Fruit fly (Drosophila melanogaster) whole organism, embryonic: ENCODE measurements around the gene CG11131.

Experiments used
- Adf1 ChIP-seq: fragments of 200-800 bp; sonication (Bioruptor generic); IDR thresholded peaks from 2 replicates; pipeline ENCODE4 v1.3.6; 2022; ENCODE audit warnings: missing biosample characterization, missing genetic modification characterization
- Awh ChIP-seq: fragments of 200-800 bp; sonication (Bioruptor generic); IDR thresholded peaks from 2 replicates; pipeline ENCODE4, ENCODE4 v1.3.6; 2022; ENCODE audit warnings: missing biosample characterization, missing genetic modification characterization
- BEAF-32 ChIP-seq: fragments of 200-800 bp; sonication (Bioruptor generic); optimal IDR thresholded peaks from 3 replicates; lab custom pipeline; 2017; ENCODE audit warnings: missing biosample characterization, missing genetic modification characterization, mild to moderate bottlenecking, moderate library complexity, missing genetic modification reagents
- CG10959 ChIP-seq: fragments of 200-800 bp; sonication (Bioruptor generic); IDR thresholded peaks from 2 replicates; pipeline ENCODE4 v1.3.6; 2022; ENCODE audit warnings: missing biosample characterization, missing genetic modification characterization
- CG11085 ChIP-seq: fragments of 200-800 bp; sonication (Bioruptor generic); IDR thresholded peaks from 2 replicates; pipeline ENCODE4 v1.3.6; 2022; ENCODE audit warnings: missing biosample characterization, missing genetic modification characterization
- CG12071 ChIP-seq: fragments of 200-800 bp; sonication (Bioruptor generic); optimal IDR thresholded peaks from 3 replicates; lab custom pipeline; 2018; ENCODE audit warnings: missing biosample characterization, mild to moderate bottlenecking, missing genetic modification characterization
- CG12155 ChIP-seq: fragments of 200-800 bp; sonication (Bioruptor generic); optimal IDR thresholded peaks from 3 replicates; lab custom pipeline; 2016; ENCODE audit warnings: missing biosample characterization, missing genetic modification characterization
- CG12219 ChIP-seq: fragments of 200-800 bp; sonication (Bioruptor generic); optimal IDR thresholded peaks from 3 replicates; lab custom pipeline; 2018; ENCODE audit warnings: missing biosample characterization, mild to moderate bottlenecking, missing genetic modification characterization
- CG12744 ChIP-seq: fragments of 200-800 bp; sonication (Bioruptor generic); optimal IDR thresholded peaks from 2 replicates; lab custom pipeline; 2016; ENCODE audit warnings: missing biosample characterization, missing genetic modification characterization
- CG12942 ChIP-seq: fragments of 200-800 bp; sonication (Bioruptor generic); optimal IDR thresholded peaks from 3 replicates; lab custom pipeline; 2016; ENCODE audit warnings: missing biosample characterization, missing genetic modification characterization
- CG15011 ChIP-seq: fragments of 200-800 bp; sonication (Bioruptor generic); optimal IDR thresholded peaks from 3 replicates; lab custom pipeline; 2018; ENCODE audit warnings: missing biosample characterization, mild to moderate bottlenecking, missing genetic modification characterization
- CG15073 ChIP-seq: fragments of 200-800 bp; sonication (Bioruptor generic); optimal IDR thresholded peaks from 2 replicates; lab custom pipeline; 2016; ENCODE audit warnings: missing biosample characterization, missing genetic modification characterization
- CG16815 ChIP-seq: fragments of 200-800 bp; sonication (Bioruptor generic); optimal IDR thresholded peaks from 3 replicates; lab custom pipeline; 2017; ENCODE audit warnings: missing biosample characterization, mild to moderate bottlenecking, missing genetic modification characterization
- CG17186 ChIP-seq: fragments of 200-800 bp; sonication (Bioruptor generic); optimal IDR thresholded peaks from 3 replicates; lab custom pipeline; 2017; ENCODE audit warnings: missing biosample characterization, missing genetic modification reagents, missing genetic modification characterization
- CG17359 ChIP-seq: fragments of 200-800 bp; sonication (Bioruptor generic); optimal IDR thresholded peaks from 3 replicates; lab custom pipeline; 2018; ENCODE audit warnings: missing biosample characterization, mild to moderate bottlenecking, missing genetic modification characterization, moderate library complexity
- CG17829 ChIP-seq: fragments of 200-800 bp; optimal IDR thresholded peaks from 2 replicates; lab custom pipeline; 2019; ENCODE audit warnings: missing biosample characterization, mild to moderate bottlenecking, missing genetic modification characterization, moderate library complexity
- CG18262 ChIP-seq: fragments of 200-800 bp; optimal IDR thresholded peaks from 3 replicates; lab custom pipeline; 2019; ENCODE audit warnings: missing biosample characterization, mild to moderate bottlenecking, missing genetic modification characterization, moderate library complexity
- CG2120 ChIP-seq: fragments of 200-800 bp; sonication (Bioruptor generic); optimal IDR thresholded peaks from 3 replicates; lab custom pipeline; 2016; ENCODE audit warnings: missing biosample characterization, missing genetic modification characterization
- CG3407 ChIP-seq: fragments of 200-800 bp; sonication (Bioruptor generic); optimal IDR thresholded peaks from 2 replicates; lab custom pipeline; 2018; ENCODE audit warnings: missing biosample characterization, mild to moderate bottlenecking, missing genetic modification characterization
- CG3995 ChIP-seq: fragments of 200-800 bp; sonication (Bioruptor generic); optimal IDR thresholded peaks from 3 replicates; lab custom pipeline; 2016; ENCODE audit warnings: missing biosample characterization, missing genetic modification characterization
- CG6854 ChIP-seq: fragments of 200-800 bp; sonication (Bioruptor generic); optimal IDR thresholded peaks from 3 replicates; lab custom pipeline; 2017; ENCODE audit warnings: missing biosample characterization, mild to moderate bottlenecking, missing genetic modification characterization
- CG7987 ChIP-seq: fragments of 200-800 bp; sonication (Bioruptor generic); optimal IDR thresholded peaks from 2 replicates; lab custom pipeline; 2018; ENCODE audit warnings: missing biosample characterization, mild to moderate bottlenecking, missing genetic modification characterization, moderate library complexity
- Ets97D ChIP-seq: fragments of 200-800 bp; sonication (Bioruptor generic); optimal IDR thresholded peaks from 3 replicates; lab custom pipeline; 2016; ENCODE audit warnings: missing biosample characterization, missing genetic modification characterization
- HLH54F ChIP-seq: fragments of 200-800 bp; sonication (Bioruptor generic); optimal IDR thresholded peaks from 3 replicates; lab custom pipeline; 2016; ENCODE audit warnings: missing biosample characterization, missing genetic modification characterization
- Hr3 ChIP-seq: fragments of 200-800 bp; sonication (Bioruptor generic); optimal IDR thresholded peaks from 3 replicates; lab custom pipeline; 2016; ENCODE audit warnings: missing biosample characterization, missing genetic modification characterization
- Jarid2 ChIP-seq: fragments of 200-800 bp; sonication (Bioruptor generic); optimal IDR thresholded peaks from 3 replicates; lab custom pipeline; 2017; ENCODE audit warnings: mild to moderate bottlenecking, missing biosample characterization, missing genetic modification reagents, missing genetic modification characterization
- Max ChIP-seq: fragments of 200-800 bp; sonication (Bioruptor generic); optimal IDR thresholded peaks from 2 replicates; lab custom pipeline; 2016; ENCODE audit warnings: missing biosample characterization, mild to moderate bottlenecking, missing genetic modification characterization
- Oli ChIP-seq: fragments of 200-800 bp; sonication (Bioruptor generic); optimal IDR thresholded peaks from 2 replicates; lab custom pipeline; 2018; ENCODE audit warnings: missing biosample characterization, mild to moderate bottlenecking, missing genetic modification characterization, moderate library complexity
- Optix ChIP-seq: fragments of 200-800 bp; sonication (Bioruptor generic); IDR thresholded peaks from 3 replicates; pipeline ENCODE4 v1.3.6; 2022; ENCODE audit warnings: missing biosample characterization, missing genetic modification characterization
- Pdp1 ChIP-seq, 2 experiments: fragments of 200-800 bp; sonication (Bioruptor generic); optimal IDR thresholded peaks; 3 replicates each; lab custom pipeline; 2016; ENCODE audit warnings: missing biosample characterization in 2 of 2, missing genetic modification characterization in 2 of 2, mild to moderate bottlenecking in 1 of 2, moderate library complexity in 1 of 2
- Ptx1 ChIP-seq: fragments of 200-800 bp; sonication (Bioruptor generic); IDR thresholded peaks from 2 replicates; pipeline ENCODE4 v1.3.6; 2022; ENCODE audit warnings: missing biosample characterization, missing genetic modification characterization
- Scr ChIP-seq: fragments of 200-800 bp; sonication (Bioruptor generic); IDR thresholded peaks from 2 replicates; pipeline ENCODE4 v1.3.6; 2022; ENCODE audit warnings: missing biosample characterization, missing genetic modification characterization; ENCODE audit not compliant: partially characterized antibody
- TFAM ChIP-seq: fragments of 200-800 bp; sonication (Bioruptor generic); optimal IDR thresholded peaks from 2 replicates; lab custom pipeline; 2017; ENCODE audit warnings: missing biosample characterization, missing genetic modification characterization, inconsistent platforms
- bab2 ChIP-seq: fragments of 200-800 bp; sonication (Bioruptor generic); optimal IDR thresholded peaks from 2 replicates; lab custom pipeline; 2016; ENCODE audit warnings: missing biosample characterization, missing genetic modification characterization
- btn ChIP-seq: fragments of 200-800 bp; sonication (Bioruptor generic); optimal IDR thresholded peaks from 2 replicates; lab custom pipeline; 2016; ENCODE audit warnings: missing biosample characterization, missing genetic modification characterization
- dmrt11E ChIP-seq: fragments of 200-800 bp; sonication (Bioruptor generic); optimal IDR thresholded peaks from 3 replicates; lab custom pipeline; 2018; ENCODE audit warnings: missing biosample characterization, mild to moderate bottlenecking, missing genetic modification characterization, moderate library complexity
- gfzf ChIP-seq: fragments of 200-800 bp; sonication (Bioruptor generic); optimal IDR thresholded peaks from 2 replicates; lab custom pipeline; 2016; ENCODE audit warnings: missing biosample characterization, mild to moderate bottlenecking, missing genetic modification characterization, moderate library complexity
- grau ChIP-seq: fragments of 200-800 bp; optimal IDR thresholded peaks from 3 replicates; lab custom pipeline; 2019; ENCODE audit warnings: missing biosample characterization, mild to moderate bottlenecking, missing genetic modification characterization, moderate library complexity
- grn ChIP-seq: fragments of 200-800 bp; sonication (Bioruptor generic); optimal IDR thresholded peaks from 3 replicates; lab custom pipeline; 2017; ENCODE audit warnings: missing biosample characterization, missing genetic modification characterization
- gsb-n ChIP-seq: fragments of 200-800 bp; sonication (Bioruptor generic); optimal IDR thresholded peaks from 3 replicates; lab custom pipeline; 2018; ENCODE audit warnings: missing biosample characterization, mild to moderate bottlenecking, missing genetic modification characterization
- jigr1 ChIP-seq: fragments of 200-800 bp; sonication (Bioruptor generic); IDR thresholded peaks from 3 replicates; pipeline ENCODE4 v1.3.6; 2022; ENCODE audit warnings: missing biosample characterization, missing genetic modification characterization
- ken ChIP-seq: fragments of 200-800 bp; sonication (Bioruptor generic); IDR thresholded peaks from 3 replicates; pipeline ENCODE4 v1.3.6; 2022; ENCODE audit warnings: missing biosample characterization, missing genetic modification characterization
- lola ChIP-seq, 3 experiments: fragments of >200 bp in 2 of 3; fragments of 200-800 bp in 1 of 3; sonication (Bioruptor generic) in 1 of 3; optimal IDR thresholded peaks; 2 replicates each; lab custom pipeline; 2017 to 2019; ENCODE audit warnings: missing biosample characterization in 3 of 3, missing genetic modification characterization in 3 of 3, mild to moderate bottlenecking in 1 of 3, moderate library complexity in 1 of 3
- maf-S ChIP-seq: fragments of 200-800 bp; sonication (Bioruptor generic); optimal IDR thresholded peaks from 2 replicates; lab custom pipeline; 2016; ENCODE audit warnings: missing biosample characterization, missing genetic modification characterization
- mirr ChIP-seq: fragments of 200-800 bp; sonication (Bioruptor generic); optimal IDR thresholded peaks from 3 replicates; lab custom pipeline; 2018; ENCODE audit warnings: missing biosample characterization, mild to moderate bottlenecking, missing genetic modification characterization
- pfk ChIP-seq: fragments of 200-800 bp; sonication (Bioruptor generic); optimal IDR thresholded peaks from 2 replicates; lab custom pipeline; 2018; ENCODE audit warnings: missing biosample characterization, mild to moderate bottlenecking, missing genetic modification characterization, moderate library complexity
- slou ChIP-seq: fragments of 200-800 bp; sonication (Bioruptor generic); optimal IDR thresholded peaks from 3 replicates; lab custom pipeline; 2016; ENCODE audit warnings: missing biosample characterization, missing genetic modification characterization
- tin ChIP-seq: fragments of 200-800 bp; sonication (Bioruptor generic); optimal IDR thresholded peaks from 3 replicates; lab custom pipeline; 2016; ENCODE audit warnings: missing biosample characterization, missing genetic modification characterization
- trem ChIP-seq: fragments of 200-800 bp; optimal IDR thresholded peaks from 3 replicates; lab custom pipeline; 2019; ENCODE audit warnings: missing biosample characterization, mild to moderate bottlenecking, missing genetic modification characterization, moderate library complexity
- vvl ChIP-seq: fragments of 200-800 bp; sonication (Bioruptor generic); IDR thresholded peaks from 2 replicates; pipeline ENCODE4 v1.3.6; 2022; ENCODE audit warnings: missing biosample characterization, missing genetic modification characterization
- z ChIP-seq: fragments of 200-800 bp; sonication (Bioruptor generic); IDR thresholded peaks from 3 replicates; pipeline ENCODE4 v1.3.6; 2022; ENCODE audit warnings: missing biosample characterization, missing genetic modification characterization

Gene CG11131

dm6 chr3L:22868070-22868469 is 30.5 kb upstream of the CG11131 start, which contains the start of gene EMC4 (continued):
- TF ChIP-seq Ptx1 (GFP tag; lab: Robert Waterston, UW) (no peak), dmrt11E (tag; lab: Kevin White, UChicago) (no peak), maf-S (peak; percentile 28), Ets97D (GFP tag; lab: Kevin White, UChicago) (peak; percentile 59), Optix (GFP tag; lab: Robert Waterston, UW) (no peak), slou (no peak), CG7987 (GFP tag; lab: Kevin White, UChicago) (peak; percentile 44), CG12942 (GFP tag; lab: Kevin White, UChicago) (peak; percentile 23), Adf1 (no peak; the same call in 1 of the 2 replicates), CG17186 (GFP tag; lab: Kevin White, UChicago) (peak; percentile 48), lola (GFP tag; optimal IDR thresholded peaks at IDR 0.05; lab: Kevin White, UChicago) (no peak), ken (GFP tag; lab: Robert Waterston, UW) (no peak; the same call in 2 of the 3 replicates), CG10959 (no peak), Awh (no peak), Hr3 (GFP tag; lab: Kevin White, UChicago) (peak; percentile 28), CG16815 (GFP tag; lab: Kevin White, UChicago) (no peak), Scr (GFP tag; lab: Robert Waterston, UW) (peak; percentile 65), tin (GFP tag; lab: Kevin White, UChicago) (peak; percentile 51), CG12219 (GFP tag; lab: Kevin White, UChicago) (no peak), grn (no peak), Max (GFP tag; lab: Kevin White, UChicago) (peak; percentile 6), pfk (GFP tag; lab: Kevin White, UChicago) (no peak), CG3995 (GFP tag; lab: Kevin White, UChicago) (no peak), jigr1 (GFP tag; lab: Robert Waterston, UW) (no peak), TFAM (GFP tag; lab: Kevin White, UChicago) (no peak), trem (tag; lab: Kevin White, UChicago) (peak; percentile 72), CG12071 (GFP tag; lab: Kevin White, UChicago) (no peak), CG12744 (peak; percentile 38), CG6854 (GFP tag; lab: Kevin White, UChicago) (peak; percentile 4), CG17829 (tag; lab: Kevin White, UChicago) (peak; percentile 64), btn (GFP tag; lab: Kevin White, UChicago) (no peak), gsb-n (tag; lab: Kevin White, UChicago) (peak; percentile 11), gfzf (GFP tag; lab: Kevin White, UChicago) (peak; percentile 21), CG2120 (GFP tag; lab: Kevin White, UChicago) (peak; percentile 76), BEAF-32 (GFP tag; lab: Kevin White, UChicago) (peak; percentile 74), CG18262 (tag; lab: Kevin White, UChicago) (peak; percentile 15), Jarid2 (GFP tag; lab: Kevin White, UChicago) (no peak), CG11085 (GFP tag; lab: Robert Waterston, UW) (no peak), Oli (tag; lab: Kevin White, UChicago) (no peak), CG15011 (GFP tag; lab: Kevin White, UChicago) (no peak), grau (tag; lab: Kevin White, UChicago) (peak; percentile 43), z (GFP tag; lab: Robert Waterston, UW) (no peak), CG3407 (GFP tag; lab: Kevin White, UChicago) (no peak), HLH54F (peak; percentile 62), vvl (GFP tag; lab: Robert Waterston, UW) (peak; percentile 74), bab2 (peak; percentile 36), CG17359 (tag; lab: Kevin White, UChicago) (peak; percentile 35), CG12155 (GFP tag; lab: Kevin White, UChicago) (peak; percentile 40), Pdp1 (GFP tag; optimal IDR thresholded peaks at IDR 0.05; lab: Kevin White, UChicago) (peak; percentile 39 to 72), CG15073 (GFP tag; lab: Kevin White, UChicago) (no peak), mirr (GFP tag; lab: Kevin White, UChicago) (no peak)
